Fruit fly (Drosophila melanogaster) whole organism, embryonic: ENCODE results near the gene RpS15Aa.

Source experiments
- Awh ChIP-seq: fragments of 200-800 bp; sonication (Bioruptor generic); IDR thresholded peaks from 2 replicates; pipeline ENCODE4, ENCODE4 v1.3.6; 2022; ENCODE audit warnings: missing biosample characterization, missing genetic modification characterization
- BEAF-32 ChIP-seq: fragments of 200-800 bp; sonication (Bioruptor generic); optimal IDR thresholded peaks from 3 replicates; lab custom pipeline; 2017; ENCODE audit warnings: missing biosample characterization, missing genetic modification characterization, mild to moderate bottlenecking, moderate library complexity, missing genetic modification reagents
- CG10274 ChIP-seq: fragments of 200-800 bp; sonication (Bioruptor generic); optimal IDR thresholded peaks from 3 replicates; lab custom pipeline; 2017; ENCODE audit warnings: missing biosample characterization, mild to moderate bottlenecking, missing genetic modification characterization
- CG10462 ChIP-seq: fragments of 200-800 bp; sonication (Bioruptor generic); optimal IDR thresholded peaks from 2 replicates; lab custom pipeline; 2016; ENCODE audit warnings: missing biosample characterization, missing genetic modification characterization
- CG10543 ChIP-seq: fragments of 200-800 bp; sonication (Bioruptor generic); optimal IDR thresholded peaks from 3 replicates; lab custom pipeline; 2017; ENCODE audit warnings: missing biosample characterization, mild to moderate bottlenecking, missing genetic modification characterization, moderate library complexity
- CG11085 ChIP-seq: fragments of 200-800 bp; sonication (Bioruptor generic); IDR thresholded peaks from 2 replicates; pipeline ENCODE4 v1.3.6; 2022; ENCODE audit warnings: missing biosample characterization, missing genetic modification characterization
- CG12744 ChIP-seq: fragments of 200-800 bp; sonication (Bioruptor generic); optimal IDR thresholded peaks from 2 replicates; lab custom pipeline; 2016; ENCODE audit warnings: missing biosample characterization, missing genetic modification characterization
- CG14860 ChIP-seq: fragments of 200-800 bp; sonication (Bioruptor generic); IDR thresholded peaks from 3 replicates; pipeline ENCODE4 v1.3.6; 2022; ENCODE audit warnings: missing biosample characterization, missing genetic modification characterization; ENCODE audit not compliant: partially characterized antibody
- CG1603 ChIP-seq: fragments of 200-800 bp; sonication (Bioruptor generic); optimal IDR thresholded peaks from 2 replicates; lab custom pipeline; 2019; ENCODE audit warnings: missing biosample characterization, mild to moderate bottlenecking, missing genetic modification characterization, moderate library complexity
- CG1647 ChIP-seq: fragments of 200-800 bp; sonication (Bioruptor generic); optimal IDR thresholded peaks from 3 replicates; lab custom pipeline; 2016; ENCODE audit warnings: missing biosample characterization, missing genetic modification characterization
- CG17912 ChIP-seq: fragments of 200-800 bp; sonication (Bioruptor generic); optimal IDR thresholded peaks from 2 replicates; lab custom pipeline; 2018; ENCODE audit warnings: missing biosample characterization, mild to moderate bottlenecking, missing genetic modification characterization
- CG1792 ChIP-seq: fragments of 200-800 bp; sonication (Bioruptor generic); optimal IDR thresholded peaks from 2 replicates; lab custom pipeline; 2016; ENCODE audit warnings: missing biosample characterization, missing genetic modification characterization
- CG2120 ChIP-seq: fragments of 200-800 bp; sonication (Bioruptor generic); optimal IDR thresholded peaks from 3 replicates; lab custom pipeline; 2016; ENCODE audit warnings: missing biosample characterization, missing genetic modification characterization
- CG32767 ChIP-seq: fragments of 200-800 bp; sonication (Bioruptor generic); IDR thresholded peaks from 2 replicates; pipeline ENCODE4 v1.3.6; 2022; ENCODE audit warnings: missing biosample characterization, missing genetic modification characterization
- CG34376 ChIP-seq: fragments of 200-800 bp; sonication (Bioruptor generic); optimal IDR thresholded peaks from 2 replicates; lab custom pipeline; 2018; ENCODE audit warnings: missing biosample characterization, mild to moderate bottlenecking, missing genetic modification characterization
- CG3726 ChIP-seq: fragments of 200-800 bp; sonication (Bioruptor generic); IDR thresholded peaks from 3 replicates; pipeline ENCODE4, ENCODE4 v1.3.6; 2022; ENCODE audit warnings: missing biosample characterization, missing genetic modification characterization
- CG3847 ChIP-seq: fragments of 200-800 bp; sonication (Bioruptor generic); IDR thresholded peaks from 2 replicates; pipeline ENCODE4 v1.3.6; 2022; ENCODE audit warnings: missing biosample characterization, missing genetic modification characterization
- CG7556 ChIP-seq: fragments of 200-800 bp; sonication (Bioruptor generic); optimal IDR thresholded peaks from 2 replicates; lab custom pipeline; 2017; ENCODE audit warnings: missing biosample characterization, mild to moderate bottlenecking, missing genetic modification characterization
- CG8089 ChIP-seq: fragments of 200-800 bp; sonication (Bioruptor generic); optimal IDR thresholded peaks from 3 replicates; lab custom pipeline; 2016; ENCODE audit warnings: missing biosample characterization, missing genetic modification characterization
- CG8478 ChIP-seq: fragments of >200 bp; optimal IDR thresholded peaks from 2 replicates; lab custom pipeline; 2018
- CHES-1-like ChIP-seq: fragments of 200-800 bp; sonication (Bioruptor generic); optimal IDR thresholded peaks from 2 replicates; lab custom pipeline; 2016; ENCODE audit warnings: missing biosample characterization, missing genetic modification characterization
- Camta ChIP-seq: fragments of 200-800 bp; sonication (Bioruptor generic); optimal IDR thresholded peaks from 2 replicates; lab custom pipeline; 2016; ENCODE audit warnings: missing biosample characterization, missing genetic modification characterization
- Dip3 ChIP-seq: fragments of 200-800 bp; sonication (Bioruptor generic); optimal IDR thresholded peaks from 3 replicates; lab custom pipeline; 2016; ENCODE audit warnings: missing biosample characterization, missing genetic modification characterization
- E2f1 ChIP-seq: fragments of 200-800 bp; sonication (Bioruptor generic); IDR thresholded peaks from 2 replicates; pipeline ENCODE4 v1.3.6; 2022; ENCODE audit warnings: missing biosample characterization, missing genetic modification characterization
- HLH54F ChIP-seq: fragments of 200-800 bp; sonication (Bioruptor generic); optimal IDR thresholded peaks from 3 replicates; lab custom pipeline; 2016; ENCODE audit warnings: missing biosample characterization, missing genetic modification characterization
- HmgZ ChIP-seq: fragments of 200-800 bp; sonication (Bioruptor generic); optimal IDR thresholded peaks from 2 replicates; lab custom pipeline; 2018; ENCODE audit warnings: missing biosample characterization, mild to moderate bottlenecking, missing genetic modification characterization
- Hmx ChIP-seq: fragments of 200-800 bp; sonication (Bioruptor generic); optimal IDR thresholded peaks from 2 replicates; lab custom pipeline; 2016; ENCODE audit warnings: missing biosample characterization, missing genetic modification characterization
- Hr51 ChIP-seq, 2 experiments: fragments of 200-800 bp; sonication (Bioruptor generic); optimal IDR thresholded peaks; 2 replicates in 1 of 2; 3 replicates in 1 of 2; lab custom pipeline; 2016 to 2018; ENCODE audit warnings: missing biosample characterization in 2 of 2, missing genetic modification characterization in 2 of 2, mild to moderate bottlenecking in 1 of 2, moderate library complexity in 1 of 2
- MESR4 ChIP-seq: fragments of 200-800 bp; sonication (Bioruptor generic); optimal IDR thresholded peaks from 2 replicates; lab custom pipeline; 2018; ENCODE audit warnings: missing biosample characterization, mild to moderate bottlenecking, missing genetic modification characterization, moderate library complexity
- Mad ChIP-seq: fragments of 200-800 bp; sonication (Bioruptor generic); optimal IDR thresholded peaks from 2 replicates; lab custom pipeline; 2016; ENCODE audit warnings: missing biosample characterization, missing genetic modification characterization
- Med ChIP-seq: fragments of 200-800 bp; sonication (Bioruptor generic); peaks from one replicate; lab custom pipeline; 2016; ENCODE audit warnings: missing biosample characterization, missing genetic modification characterization, mild to moderate bottlenecking, inconsistent platforms, moderate library complexity
- Optix ChIP-seq: fragments of 200-800 bp; sonication (Bioruptor generic); IDR thresholded peaks from 3 replicates; pipeline ENCODE4 v1.3.6; 2022; ENCODE audit warnings: missing biosample characterization, missing genetic modification characterization
- Scr ChIP-seq: fragments of 200-800 bp; sonication (Bioruptor generic); IDR thresholded peaks from 2 replicates; pipeline ENCODE4 v1.3.6; 2022; ENCODE audit warnings: missing biosample characterization, missing genetic modification characterization; ENCODE audit not compliant: partially characterized antibody
- bab2 ChIP-seq: fragments of 200-800 bp; sonication (Bioruptor generic); optimal IDR thresholded peaks from 2 replicates; lab custom pipeline; 2016; ENCODE audit warnings: missing biosample characterization, missing genetic modification characterization
- br ChIP-seq: fragments of >200 bp; optimal IDR thresholded peaks from 2 replicates; lab custom pipeline; 2017
- bsh ChIP-seq, 2 experiments: fragments of 200-800 bp; sonication (Bioruptor generic); optimal IDR thresholded peaks; 2 replicates each; lab custom pipeline; 2017 to 2018; ENCODE audit warnings: mild to moderate bottlenecking in 2 of 2, missing biosample characterization in 2 of 2, missing genetic modification characterization in 2 of 2, moderate library complexity in 1 of 2
- cas ChIP-seq: fragments of 200-800 bp; sonication (Bioruptor generic); IDR thresholded peaks from 2 replicates; pipeline ENCODE4 v1.3.6; 2022; ENCODE audit warnings: missing biosample characterization, missing genetic modification characterization
- ci ChIP-seq: fragments of 200-800 bp; sonication (Bioruptor generic); IDR thresholded peaks from 3 replicates; pipeline ENCODE4 v1.3.6; 2022; ENCODE audit warnings: missing biosample characterization, missing genetic modification characterization
- grau ChIP-seq: fragments of 200-800 bp; optimal IDR thresholded peaks from 3 replicates; lab custom pipeline; 2019; ENCODE audit warnings: missing biosample characterization, mild to moderate bottlenecking, missing genetic modification characterization, moderate library complexity
- ind ChIP-seq: fragments of 200-800 bp; sonication (Bioruptor generic); optimal IDR thresholded peaks from 3 replicates; lab custom pipeline; 2016; ENCODE audit warnings: missing biosample characterization, missing genetic modification characterization
- lilli ChIP-seq: fragments of 200-800 bp; sonication (Bioruptor generic); optimal IDR thresholded peaks from 3 replicates; lab custom pipeline; 2016; ENCODE audit warnings: missing biosample characterization, missing genetic modification characterization
- oc ChIP-seq: fragments of 200-800 bp; sonication (Bioruptor generic); optimal IDR thresholded peaks from 2 replicates; lab custom pipeline; 2018; ENCODE audit warnings: missing biosample characterization, mild to moderate bottlenecking, missing genetic modification characterization, moderate library complexity
- org-1 ChIP-seq: fragments of 200-800 bp; sonication (Bioruptor generic); optimal IDR thresholded peaks from 2 replicates; lab custom pipeline; 2017; ENCODE audit warnings: missing biosample characterization, missing genetic modification characterization
- peb ChIP-seq: fragments of 200-800 bp; sonication (Bioruptor generic); IDR thresholded peaks from 2 replicates; pipeline ENCODE4 v1.3.6; 2022; ENCODE audit warnings: missing biosample characterization, missing genetic modification characterization
- pzg ChIP-seq: fragments of 200-800 bp; sonication (Bioruptor generic); optimal IDR thresholded peaks from 3 replicates; lab custom pipeline; 2018; ENCODE audit warnings: missing biosample characterization, mild to moderate bottlenecking, missing genetic modification characterization, moderate library complexity
- repo ChIP-seq: fragments of 200-800 bp; sonication (Bioruptor generic); optimal IDR thresholded peaks from 2 replicates; lab custom pipeline; 2016; ENCODE audit warnings: missing biosample characterization, missing genetic modification characterization
- run ChIP-seq: fragments of 200-800 bp; sonication (Bioruptor generic); optimal IDR thresholded peaks from 3 replicates; lab custom pipeline; 2018; ENCODE audit warnings: missing biosample characterization, mild to moderate bottlenecking, missing genetic modification characterization
- sob ChIP-seq: fragments of 200-800 bp; sonication (Bioruptor generic); IDR thresholded peaks from 2 replicates; pipeline ENCODE4 v1.3.6; 2022; ENCODE audit warnings: missing biosample characterization, missing genetic modification characterization
- sqz ChIP-seq: fragments of 200-800 bp; sonication (Bioruptor generic); optimal IDR thresholded peaks from 3 replicates; lab custom pipeline; 2018; ENCODE audit warnings: missing biosample characterization, mild to moderate bottlenecking, missing genetic modification characterization
- ttk ChIP-seq: fragments of 200-800 bp; sonication (Bioruptor generic); IDR thresholded peaks from 2 replicates; pipeline ENCODE4 v2.1.2; 2022; ENCODE audit warnings: missing biosample characterization, missing genetic modification characterization
- unpg ChIP-seq: fragments of 200-800 bp; sonication (Bioruptor generic); optimal IDR thresholded peaks from 3 replicates; lab custom pipeline; 2018; ENCODE audit warnings: missing biosample characterization, mild to moderate bottlenecking, missing genetic modification characterization, moderate library complexity

The RpS15Aa gene

dm6 chrX:13334434-13335146 is 2.9 kb downstream of the RpS15Aa start (continued):
- TF ChIP-seq Dip3 (GFP tag; lab: Kevin White, UChicago): peak; percentile 51
- no peak for TF ChIP-seq CG8478 (lab: Kevin White, UChicago)
- TF ChIP-seq ci (GFP tag; lab: Robert Waterston, UW): peak; percentile 42; the same call in 2 of the 3 replicates
- TF ChIP-seq CG12744 (GFP tag; lab: Kevin White, UChicago): no peak
- no peak for TF ChIP-seq unpg (GFP tag; lab: Kevin White, UChicago)
- no peak for TF ChIP-seq CG14860 (GFP tag; lab: Robert Waterston, UW)
- TF ChIP-seq run (tag; lab: Kevin White, UChicago): peak; percentile 36
- TF ChIP-seq Mad (GFP tag; lab: Kevin White, UChicago): peak; percentile 41
- TF ChIP-seq ttk (GFP tag; lab: Robert Waterston, UW): no peak
- TF ChIP-seq CG1603 (tag; lab: Kevin White, UChicago): peak; percentile 61
- TF ChIP-seq CG1647 (GFP tag; lab: Kevin White, UChicago): peak; percentile 14
- no peak for TF ChIP-seq CG1792 (GFP tag; lab: Kevin White, UChicago)
- TF ChIP-seq CG34376 (GFP tag; lab: Kevin White, UChicago): peak; percentile 93
- peak; percentile 42 for TF ChIP-seq CHES-1-like (GFP tag; lab: Kevin White, UChicago)
- peak in 1 of 2 experiments; percentile 31 for TF ChIP-seq Hr51 (GFP tag; optimal IDR thresholded peaks at IDR 0.05; lab: Kevin White, UChicago)
- TF ChIP-seq cas (GFP tag; lab: Robert Waterston, UW): no peak
- TF ChIP-seq bsh (GFP tag; optimal IDR thresholded peaks at IDR 0.05; lab: Kevin White, UChicago): no peak
- TF ChIP-seq HLH54F (GFP tag; lab: Kevin White, UChicago): peak; percentile 54
- peak; percentile 81 for TF ChIP-seq pzg (GFP tag; lab: Kevin White, UChicago)
- TF ChIP-seq sob (GFP tag; lab: Robert Waterston, UW): peak; percentile 65
- peak; percentile 32 for TF ChIP-seq Camta (GFP tag; lab: Kevin White, UChicago)
- TF ChIP-seq CG11085 (GFP tag; lab: Robert Waterston, UW): no peak
- no peak for TF ChIP-seq CG8089 (GFP tag; lab: Kevin White, UChicago)
- TF ChIP-seq CG2120: peak; percentile 74
- no peak for TF ChIP-seq MESR4 (GFP tag; lab: Kevin White, UChicago)
- no peak for TF ChIP-seq CG17912
- TF ChIP-seq Scr (GFP tag; lab: Robert Waterston, UW): no peak
- TF ChIP-seq ind: peak; percentile 14
- TF ChIP-seq CG7556: peak; percentile 1
- no peak for TF ChIP-seq CG32767 (GFP tag; lab: Robert Waterston, UW)
- TF ChIP-seq CG3847 (GFP tag; lab: Robert Waterston, UW): peak; percentile 54
- peak; percentile 15 for TF ChIP-seq repo (GFP tag; lab: Kevin White, UChicago)
- TF ChIP-seq sqz (GFP tag; lab: Kevin White, UChicago): no peak
- TF ChIP-seq CG3726: no peak
- TF ChIP-seq Hmx (GFP tag; lab: Kevin White, UChicago): no peak
- no peak for TF ChIP-seq E2f1 (GFP tag; lab: Robert Waterston, UW)
- peak; percentile 8 for TF ChIP-seq bab2
- TF ChIP-seq oc (tag; lab: Kevin White, UChicago): no peak
- no peak for TF ChIP-seq br
- TF ChIP-seq BEAF-32 (GFP tag; lab: Kevin White, UChicago): peak; percentile 29
- no peak for TF ChIP-seq CG10462 (GFP tag; lab: Kevin White, UChicago)
- TF ChIP-seq org-1 (GFP tag; lab: Kevin White, UChicago): no peak
- TF ChIP-seq grau: peak; percentile 9
- peak; percentile 63 for TF ChIP-seq HmgZ (tag; lab: Kevin White, UChicago)
- peak; percentile 93 for TF ChIP-seq Med
- TF ChIP-seq lilli (GFP tag; lab: Kevin White, UChicago): peak; percentile 65
- TF ChIP-seq CG10543 (GFP tag; lab: Kevin White, UChicago): peak; percentile 42
- no peak for TF ChIP-seq peb (GFP tag; lab: Robert Waterston, UW)
- no peak for TF ChIP-seq Optix
- no peak for TF ChIP-seq Awh (GFP tag; lab: Robert Waterston, UW)
- no peak for TF ChIP-seq CG10274 (GFP tag; lab: Kevin White, UChicago)
